Worm (Caenorhabditis elegans): ENCODE results near the gene trx-3.

DNA sequence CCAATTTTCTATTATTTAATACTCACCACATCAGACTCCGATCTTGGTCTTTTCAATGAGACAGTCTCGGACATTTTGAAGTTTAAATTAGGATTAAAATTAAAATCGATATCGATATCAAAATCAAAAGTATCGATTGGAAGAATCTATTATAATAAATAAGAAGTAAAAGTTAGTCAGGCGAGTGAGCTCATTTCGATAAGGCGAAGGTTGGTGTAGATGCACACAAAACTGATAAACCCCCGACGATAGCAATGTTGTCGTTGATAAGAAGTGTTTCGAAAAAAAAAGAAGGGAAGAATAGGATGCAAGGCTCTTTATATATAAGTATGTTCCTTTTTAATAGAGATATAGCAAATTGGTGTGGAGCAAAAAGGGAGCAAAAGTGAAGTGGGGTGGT is 4.3 kb upstream of the trx-3 start, which contains the start of gene M01H9.4:
- TF ChIP-seq aly-2 (tag; optimal IDR thresholded peaks at IDR 0.05) (no peak), ztf-11 (tag; optimal IDR thresholded peaks at IDR 0.05) (no peak), nhr-6 (tag; optimal IDR thresholded peaks at IDR 0.05) (no peak), skn-1 (tag; optimal IDR thresholded peaks at IDR 0.05) (no peak), elt-1 (tag; optimal IDR thresholded peaks at IDR 0.05) (no peak), zag-1 (tag; optimal IDR thresholded peaks at IDR 0.05) (no peak), lin-39 (tag; optimal IDR thresholded peaks at IDR 0.05) (no peak), lsy-2 (tag; optimal IDR thresholded peaks at IDR 0.05) (no peak), nhr-10 (tag; optimal IDR thresholded peaks at IDR 0.05) (no peak)

Measured in whole organism, L2 larva.